Worm (Caenorhabditis elegans) whole organism, early embryonic: Measurements from ENCODE around the gene ZK1290.14.

Source experiments
- B0310.2 ChIP-seq: sonication (generic microtip); optimal IDR thresholded peaks from 2 replicates; lab custom pipeline; 2016; ENCODE audit warnings: mild to moderate bottlenecking, missing genetic modification characterization, missing compliant biosample characterization
- F13C5.2 ChIP-seq: sonication (generic microtip); optimal IDR thresholded peaks from 2 replicates; lab custom pipeline; 2017; ENCODE audit warnings: mild to moderate bottlenecking, missing genetic modification characterization, inconsistent platforms, missing compliant biosample characterization
- aly-1 ChIP-seq: sonication (generic microtip); optimal IDR thresholded peaks from 2 replicates; lab custom pipeline; 2016; ENCODE audit warnings: missing genetic modification characterization, missing compliant biosample characterization
- ama-1 ChIP-seq: fragments of 150-350 bp; optimal IDR thresholded peaks from 2 replicates; lab custom pipeline; 2014
- ceh-13 ChIP-seq: fragments of 200-800 bp; sonication (Bioruptor generic); optimal IDR thresholded peaks from 2 replicates; lab custom pipeline; 2018; ENCODE audit warnings: mild to moderate bottlenecking, missing genetic modification characterization, missing compliant biosample characterization
- ceh-36 ChIP-seq: sonication (generic microtip); optimal IDR thresholded peaks from 2 replicates; lab custom pipeline; 2016; ENCODE audit warnings: missing genetic modification characterization, inconsistent platforms, missing compliant biosample characterization
- ets-7 ChIP-seq: sonication (generic microtip); optimal IDR thresholded peaks from 2 replicates; lab custom pipeline; 2016; ENCODE audit warnings: missing genotype, missing genetic modification characterization, missing compliant biosample characterization
- flt-1 ChIP-seq: fragments of 200-800 bp; sonication (Bioruptor generic); IDR thresholded peaks from 2 replicates; pipeline ENCODE4 v1.3.6; 2022; ENCODE audit warnings: missing genetic modification characterization, missing compliant biosample characterization
- hmbx-1 ChIP-seq: sonication (generic microtip); optimal IDR thresholded peaks from 2 replicates; lab custom pipeline; 2016; ENCODE audit warnings: mild to moderate bottlenecking, missing genetic modification characterization, missing compliant biosample characterization
- hmg-4 ChIP-seq: fragments of 200-800 bp; sonication (Bioruptor generic); optimal IDR thresholded peaks from 2 replicates; lab custom pipeline; 2018; ENCODE audit warnings: mild to moderate bottlenecking, missing genetic modification characterization, missing compliant biosample characterization
- hnd-1 ChIP-seq: sonication (generic microtip); optimal IDR thresholded peaks from 2 replicates; lab custom pipeline; 2016; ENCODE audit warnings: missing genetic modification characterization, missing compliant biosample characterization
- pes-1 ChIP-seq: fragments of 200-800 bp; sonication (Bioruptor generic); IDR thresholded peaks from 2 replicates; pipeline ENCODE4 v1.3.6; 2022; ENCODE audit warnings: missing genetic modification reagents, missing genetic modification characterization, missing compliant biosample characterization
- scrt-1 ChIP-seq: fragments of 200-800 bp; sonication (Bioruptor generic); IDR thresholded peaks from 2 replicates; pipeline ENCODE4 v1.3.6; 2022; ENCODE audit warnings: missing genetic modification characterization, missing compliant biosample characterization
- sea-1 ChIP-seq: fragments of 200-800 bp; sonication (Bioruptor generic); conservative IDR thresholded peaks from 2 replicates; pipeline ENCODE4 v1.3.6; 2022; ENCODE audit warnings: missing genetic modification characterization, missing compliant biosample characterization
- tbx-11 ChIP-seq: fragments of 200-800 bp; sonication (Bioruptor generic); IDR thresholded peaks from 2 replicates; pipeline ENCODE4 v1.3.6; 2022; ENCODE audit warnings: missing genetic modification characterization, missing compliant biosample characterization
- tbx-37 ChIP-seq: fragments of 200-800 bp; sonication (Bioruptor generic); conservative IDR thresholded peaks from 2 replicates; pipeline ENCODE4 v1.3.6; 2022; ENCODE audit warnings: missing genetic modification reagents, missing genetic modification characterization, missing compliant biosample characterization
- tra-4 ChIP-seq: sonication (generic microtip); optimal IDR thresholded peaks from 2 replicates; lab custom pipeline; 2017; ENCODE audit warnings: missing genetic modification characterization, missing compliant biosample characterization

ZK1290.14 gene

DNA sequence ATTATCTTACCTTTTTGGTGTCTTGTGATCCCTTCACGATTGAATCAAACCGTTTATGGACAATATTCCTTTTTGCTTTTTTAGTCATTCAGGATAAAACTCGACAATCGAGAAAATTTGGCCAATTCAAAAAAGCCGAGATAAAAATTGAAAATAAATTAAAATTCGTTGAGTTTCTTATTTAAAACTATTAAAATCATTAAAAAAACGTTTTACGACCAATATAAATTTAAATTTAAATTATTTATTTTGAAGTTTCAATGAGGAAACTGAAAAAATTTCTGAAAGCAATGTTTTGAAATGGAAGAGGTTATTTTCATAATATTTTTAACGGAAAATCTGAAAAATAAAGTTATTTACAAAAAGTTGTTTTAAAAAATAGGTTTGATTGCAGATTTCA lies 32.1 kb downstream of the ZK1290.14 start, which contains the start of gene ZK1290.15:
ZK1290.15 (plus strand) TSS at position 301 of the 400 bp plus-strand sequence.
- no peak for TF ChIP-seq tra-4 (tag; lab: Kevin White, UChicago)
- TF ChIP-seq ama-1 (lab: Kevin White, UChicago) = no peak
- TF ChIP-seq sea-1 (GFP tag; lab: Robert Waterston, UW) = no peak
- no peak for TF ChIP-seq ceh-36 (tag; lab: Kevin White, UChicago)
- TF ChIP-seq ets-7 = no peak
- no peak for TF ChIP-seq flt-1 (GFP tag; lab: Robert Waterston, UW)

DNA sequence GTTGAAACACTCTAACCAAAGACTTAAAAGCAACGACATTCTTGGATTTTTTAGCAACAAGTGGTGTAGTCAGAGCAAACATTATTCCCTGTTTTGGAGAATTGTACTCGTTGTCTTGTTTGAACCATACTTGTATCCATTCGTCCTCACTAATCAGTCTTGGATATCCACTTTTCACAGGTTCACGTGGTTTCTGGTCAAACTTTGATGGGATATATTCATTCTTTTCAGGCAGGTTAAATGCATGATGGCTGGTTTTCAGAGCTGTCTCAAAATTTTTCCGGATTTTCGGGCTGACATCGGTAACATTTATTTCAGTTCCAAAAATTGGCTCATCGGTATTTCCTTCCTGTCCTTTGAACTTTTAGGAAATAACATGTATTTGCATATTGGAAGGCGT lies 34.0 kb downstream of the ZK1290.14 start:
- TF ChIP-seq F13C5.2 (tag; lab: Kevin White, UChicago) (no peak), aly-1 (tag; lab: Kevin White, UChicago) (no peak), ceh-13 (no peak)

- TF ChIP-seq hnd-1 (tag; lab: Kevin White, UChicago) (no peak), tbx-37 (GFP tag; lab: Robert Waterston, UW) (no peak), pes-1 (GFP tag; lab: Robert Waterston, UW) (no peak)
Measured at ce11 chrII:7519221-7519620, 36.2 kb downstream of the ZK1290.14 start, which contains the start of gene glb-9. TSS of gene glb-9 (minus strand) at chrII:7519321.

ce11 chrII:7505005-7505404 lies 50.4 kb downstream of the ZK1290.14 start, which contains the start of gene C28F5.1:
TSS of gene C28F5.1 (plus strand) at chrII:7505305.
- TF ChIP-seq scrt-1 (GFP tag; lab: Robert Waterston, UW) (no peak), hnd-1 (tag; lab: Kevin White, UChicago) (no peak), tbx-11 (no peak), flt-1 (GFP tag; lab: Robert Waterston, UW) (no peak), tra-4 (tag; lab: Kevin White, UChicago) (no peak), ets-7 (no peak), ceh-36 (tag; lab: Kevin White, UChicago) (no peak), hmbx-1 (no peak), pes-1 (GFP tag; lab: Robert Waterston, UW) (no peak), F13C5.2 (tag; lab: Kevin White, UChicago) (no peak), tbx-37 (GFP tag; lab: Robert Waterston, UW) (no peak), ama-1 (lab: Kevin White, UChicago) (no peak), B0310.2 (tag; lab: Kevin White, UChicago) (no peak), sea-1 (GFP tag; lab: Robert Waterston, UW) (no peak), hmg-4 (GFP tag; lab: Kevin White, UChicago) (no peak), aly-1 (tag; lab: Kevin White, UChicago) (no peak), ceh-13 (no peak)
